Worm (Caenorhabditis elegans) whole organism, mixed stage, embryonic: ENCODE results near the gene Y105C5A.1274.

ENCODE experiments used
- blmp-1 ChIP-seq: fragments of 150-350 bp; optimal IDR thresholded peaks from 2 replicates; lab custom pipeline; 2014; ENCODE audit warnings: missing biosample characterization, missing genetic modification characterization
- ceh-39 ChIP-seq: fragments of 150-350 bp; optimal IDR thresholded peaks from 2 replicates; lab custom pipeline; 2014; ENCODE audit warnings: missing biosample characterization, missing genetic modification characterization
- ces-1 ChIP-seq: fragments of 150-350 bp; optimal IDR thresholded peaks from 2 replicates; lab custom pipeline; 2014; ENCODE audit warnings: missing biosample characterization, missing genetic modification reagents, missing genetic modification characterization
- lin-32 ChIP-seq: fragments of 200-800 bp; sonication (Bioruptor generic); optimal IDR thresholded peaks from 2 replicates; lab custom pipeline; 2018; ENCODE audit warnings: mild to moderate bottlenecking, missing genetic modification characterization, missing compliant biosample characterization
- lsy-2 ChIP-seq: fragments of 150-350 bp; optimal IDR thresholded peaks from 2 replicates; lab custom pipeline; 2014; ENCODE audit warnings: missing biosample characterization, missing genetic modification characterization
- nhr-28 ChIP-seq: fragments of 150-350 bp; optimal IDR thresholded peaks from 2 replicates; lab custom pipeline; 2014; ENCODE audit warnings: missing biosample characterization, missing genetic modification characterization
- pha-4 ChIP-seq: fragments of 150-350 bp; optimal IDR thresholded peaks from 2 replicates; lab custom pipeline; 2018; ENCODE audit warnings: missing biosample characterization, missing genetic modification reagents, missing genetic modification characterization
- sem-2 ChIP-seq: fragments of 200-800 bp; sonication (Bioruptor generic); optimal IDR thresholded peaks from 2 replicates; lab custom pipeline; 2018; ENCODE audit warnings: mild to moderate bottlenecking, missing genetic modification characterization, missing compliant biosample characterization
- unc-62 ChIP-seq: fragments of 150-350 bp; optimal IDR thresholded peaks from 2 replicates; lab custom pipeline; 2014; ENCODE audit warnings: missing biosample characterization, missing genetic modification reagents, missing genetic modification characterization
- ztf-11 ChIP-seq: fragments of 150-350 bp; optimal IDR thresholded peaks from 2 replicates; lab custom pipeline; 2014; ENCODE audit warnings: missing biosample characterization, missing genetic modification characterization

DNA sequence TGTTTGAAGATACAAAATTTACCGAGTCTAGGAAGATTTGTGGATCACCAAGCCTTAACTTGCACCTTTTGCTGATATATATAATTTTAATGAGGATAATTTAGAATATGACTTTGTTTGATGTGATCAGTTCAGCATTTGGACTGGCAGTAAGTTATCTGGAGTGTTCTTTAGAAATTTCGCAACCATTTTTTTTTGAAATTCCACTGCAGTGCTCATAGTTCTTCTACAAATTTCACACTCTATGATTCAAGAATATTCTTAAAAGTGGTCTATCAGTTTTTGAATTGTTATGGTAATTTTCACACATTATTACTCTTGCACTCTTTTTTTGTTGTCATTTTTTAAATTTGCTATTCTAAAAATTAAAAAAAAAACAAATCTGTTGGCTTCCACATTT, 4.7 kb downstream of the Y105C5A.1274 start:
- no peak for TF ChIP-seq pha-4
- no peak for TF ChIP-seq ces-1 (GFP tag; lab: Kevin White, UChicago)
- TF ChIP-seq ztf-11, result no peak
- TF ChIP-seq blmp-1 (tag; lab: Kevin White, UChicago), result no peak
- TF ChIP-seq unc-62 (GFP tag; lab: Kevin White, UChicago), result no peak
- no peak for TF ChIP-seq ceh-39 (tag; lab: Kevin White, UChicago)
- no peak for TF ChIP-seq sem-2 (GFP tag; lab: Kevin White, UChicago)
- TF ChIP-seq nhr-28 (tag; lab: Kevin White, UChicago), result no peak
- TF ChIP-seq lsy-2 (tag; lab: Kevin White, UChicago), result no peak
- TF ChIP-seq lin-32, result no peak
